Worm (Caenorhabditis elegans) whole organism, L4 larva: Measurements from ENCODE around the gene acbp-8.

Source experiments
- ama-1 ChIP-seq: fragments of 150-350 bp; optimal IDR thresholded peaks from 2 replicates; lab custom pipeline; 2014; ENCODE audit warnings: inconsistent platforms, mixed read lengths
- ceh-28 ChIP-seq: fragments of 150-350 bp; optimal IDR thresholded peaks from 2 replicates; lab custom pipeline; 2014; ENCODE audit warnings: missing biosample characterization, missing genetic modification reagents, missing genetic modification characterization
- fos-1 ChIP-seq: fragments of 150-350 bp; optimal IDR thresholded peaks from 2 replicates; lab custom pipeline; 2014; ENCODE audit warnings: missing biosample characterization, missing genetic modification characterization
- lsy-2 ChIP-seq, 2 experiments: fragments of 150-350 bp in 1 of 2; sonication (generic microtip) in 1 of 2; optimal IDR thresholded peaks; 2 replicates each; lab custom pipeline; 2014 to 2017; ENCODE audit warnings: missing biosample characterization in 2 of 2, missing genetic modification characterization in 2 of 2
- nhr-11 ChIP-seq: fragments of 150-350 bp; optimal IDR thresholded peaks from 2 replicates; lab custom pipeline; 2014; ENCODE audit warnings: missing biosample characterization, missing genetic modification characterization
- pqm-1 ChIP-seq: sonication (generic microtip); optimal IDR thresholded peaks from 2 replicates; lab custom pipeline; 2017; ENCODE audit warnings: missing biosample characterization, missing genetic modification characterization
- saeg-2 ChIP-seq: fragments of 200-800 bp; sonication (Bioruptor generic); IDR thresholded peaks from 2 replicates; pipeline ENCODE4 v1.3.6; 2022; ENCODE audit warnings: missing genetic modification reagents, missing genetic modification characterization, missing compliant biosample characterization
- skn-1 ChIP-seq: fragments of 150-350 bp; optimal IDR thresholded peaks from 2 replicates; lab custom pipeline; 2014; ENCODE audit warnings: missing biosample characterization, missing genetic modification characterization
- tag-97 ChIP-seq: fragments of 200-800 bp; sonication (Bioruptor generic); IDR thresholded peaks from 2 replicates; pipeline ENCODE4 v1.3.6; 2022; ENCODE audit warnings: missing genetic modification characterization, missing compliant biosample characterization
- unc-62 ChIP-seq, 3 experiments: fragments of 150-350 bp in 1 of 3; sonication (generic microtip); optimal IDR thresholded peaks in 2 of 3; peaks in 1 of 3; 1 replicate in 1 of 3; 2 replicates in 2 of 3; lab custom pipeline; 2014 to 2017; ENCODE audit warnings: missing biosample characterization in 3 of 3, missing genetic modification characterization in 3 of 3, missing genetic modification reagents in 3 of 3, missing genotype in 1 of 3
- zag-1 ChIP-seq: fragments of 150-350 bp; optimal IDR thresholded peaks from 2 replicates; lab custom pipeline; 2014; ENCODE audit warnings: missing biosample characterization, missing genetic modification characterization

DNA sequence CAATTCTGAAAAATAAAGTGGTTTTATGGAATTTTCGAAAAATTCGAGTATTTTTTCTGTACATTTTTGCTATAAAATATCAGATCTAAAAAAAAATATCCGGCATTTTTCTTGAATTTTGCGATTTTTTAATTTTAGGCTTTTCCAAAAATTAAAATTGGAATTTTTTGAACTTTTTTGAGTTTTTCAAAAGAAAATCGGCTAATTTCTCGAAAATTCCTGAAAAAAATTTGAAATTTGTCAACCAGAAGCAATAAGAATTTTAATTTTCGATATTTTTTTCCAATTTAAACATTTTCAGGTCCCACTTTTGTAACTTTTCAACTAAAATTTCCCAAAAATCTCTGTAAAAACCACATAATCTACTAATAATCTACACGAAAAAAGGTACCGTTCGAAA is 25.1 kb upstream of the acbp-8 start, which contains the start of gene Y71H2B.11:
- TF ChIP-seq ceh-28 (tag; lab: Kevin White, UChicago), result no peak
- no peak for TF ChIP-seq fos-1 (tag; lab: Kevin White, UChicago)
- TF ChIP-seq nhr-11 (tag; lab: Kevin White, UChicago), result no peak
- TF ChIP-seq zag-1 (tag; lab: Kevin White, UChicago), result no peak
- TF ChIP-seq pqm-1 (tag; lab: Kevin White, UChicago), result no peak
- TF ChIP-seq tag-97, result no peak
- TF ChIP-seq unc-62 (GFP tag; optimal IDR thresholded peaks at IDR 0.05 in 1 of 2; lab: Kevin White, UChicago), result no peak
- TF ChIP-seq unc-62 (tag; optimal IDR thresholded peaks at IDR 0.05; lab: Kevin White, UChicago), result no peak
- TF ChIP-seq lsy-2 (tag; optimal IDR thresholded peaks at IDR 0.05; lab: Kevin White, UChicago), result no peak
- no peak for TF ChIP-seq ama-1
- TF ChIP-seq skn-1, result no peak
- no peak for TF ChIP-seq saeg-2
